Worm (Caenorhabditis elegans) whole organism, L1 larva: Measurements from ENCODE around the gene pak-2.

Source experiments
- C04F5.9 ChIP-seq: sonication (generic microtip); optimal IDR thresholded peaks from 2 replicates; lab custom pipeline; 2016; ENCODE audit warnings: missing genetic modification characterization, missing compliant biosample characterization
- Y116A8C.19 ChIP-seq: sonication (generic microtip); optimal IDR thresholded peaks from 2 replicates; lab custom pipeline; 2016; ENCODE audit warnings: missing compliant biosample characterization, missing genetic modification characterization, borderline replicate concordance
- aha-1 ChIP-seq: fragments of 150-350 bp; optimal IDR thresholded peaks from 2 replicates; lab custom pipeline; 2014; ENCODE audit warnings: missing biosample characterization, missing genetic modification characterization
- alr-1 ChIP-seq: fragments of 200-800 bp; sonication (Bioruptor generic); optimal IDR thresholded peaks from 2 replicates; lab custom pipeline; 2018; ENCODE audit warnings: borderline replicate concordance, mild to moderate bottlenecking, missing genetic modification characterization, missing compliant biosample characterization
- ama-1 ChIP-seq: fragments of 150-350 bp; optimal IDR thresholded peaks from 2 replicates; lab custom pipeline; 2014
- ceh-63 ChIP-seq: fragments of 200-800 bp; sonication (Bioruptor generic); optimal IDR thresholded peaks from 2 replicates; lab custom pipeline; 2018; ENCODE audit warnings: mild to moderate bottlenecking, missing genetic modification characterization, missing compliant biosample characterization
- ceh-82 ChIP-seq, 3 experiments: fragments of 150-350 bp in 1 of 3; sonication (generic microtip) in 2 of 3; optimal IDR thresholded peaks; 2 replicates each; lab custom pipeline; 2014 to 2017; ENCODE audit warnings: missing biosample characterization in 3 of 3, missing genetic modification characterization in 3 of 3
- ces-1 ChIP-seq: fragments of 150-350 bp; optimal IDR thresholded peaks from 2 replicates; lab custom pipeline; 2014; ENCODE audit warnings: missing biosample characterization, missing genetic modification reagents, missing genetic modification characterization
- dpl-1 ChIP-seq, 3 experiments: fragments of 150-350 bp in 2 of 3; sonication (generic microtip) in 1 of 3; optimal IDR thresholded peaks; 2 replicates each; lab custom pipeline; 2014 to 2017; ENCODE audit warnings: missing biosample characterization in 3 of 3, missing genetic modification characterization in 3 of 3, missing genetic modification reagents in 3 of 3
- efl-1 ChIP-seq, 4 experiments: fragments of 150-350 bp; optimal IDR thresholded peaks in 3 of 4; peaks in 1 of 4; 1 replicate in 1 of 4; 2 replicates in 3 of 4; lab custom pipeline; 2014; ENCODE audit warnings: missing biosample characterization in 2 of 4, missing genetic modification characterization in 2 of 4, missing genetic modification reagents in 2 of 4
- efl-3 ChIP-seq: fragments of 200-800 bp; sonication (Bioruptor generic); optimal IDR thresholded peaks from 2 replicates; lab custom pipeline; 2018; ENCODE audit warnings: mild to moderate bottlenecking, missing genetic modification characterization, missing compliant biosample characterization
- egl-13 ChIP-seq: sonication (generic microtip); optimal IDR thresholded peaks from 2 replicates; lab custom pipeline; 2016; ENCODE audit warnings: missing genotype, missing genetic modification reagents, missing genetic modification characterization, missing compliant biosample characterization
- elt-2 ChIP-seq: sonication (generic microtip); optimal IDR thresholded peaks from 2 replicates; lab custom pipeline; 2016; ENCODE audit warnings: missing genetic modification characterization, mild to moderate bottlenecking, inconsistent platforms, missing compliant biosample characterization, missing genetic modification reagents
- elt-3 ChIP-seq, 6 experiments: fragments of 150-350 bp in 1 of 6; sonication (generic microtip); optimal IDR thresholded peaks; 2 replicates each; lab custom pipeline; 2017 to 2018; ENCODE audit warnings: missing biosample characterization in 6 of 6, missing genetic modification characterization in 6 of 6, inconsistent platforms in 1 of 6
- fkh-10 ChIP-seq: sonication (generic microtip); optimal IDR thresholded peaks from 2 replicates; lab custom pipeline; 2017; ENCODE audit warnings: missing biosample characterization, missing genetic modification reagents, missing genetic modification characterization
- fkh-4 ChIP-seq: sonication (generic microtip); optimal IDR thresholded peaks from 2 replicates; lab custom pipeline; 2016; ENCODE audit warnings: missing compliant biosample characterization, missing genetic modification characterization, borderline replicate concordance
- fos-1 ChIP-seq: fragments of 150-350 bp; optimal IDR thresholded peaks from 2 replicates; lab custom pipeline; 2014; ENCODE audit warnings: missing biosample characterization, missing genetic modification characterization
- hlh-17 ChIP-seq: fragments of 200-800 bp; sonication (Bioruptor generic); optimal IDR thresholded peaks from 2 replicates; lab custom pipeline; 2018; ENCODE audit warnings: missing genetic modification characterization, mild to moderate bottlenecking, missing compliant biosample characterization, moderate library complexity, borderline replicate concordance
- irx-1 ChIP-seq: sonication (generic microtip); optimal IDR thresholded peaks from 2 replicates; lab custom pipeline; 2016; ENCODE audit warnings: missing genetic modification characterization, missing compliant biosample characterization
- jun-1 ChIP-seq: fragments of 150-350 bp; optimal IDR thresholded peaks from 2 replicates; lab custom pipeline; 2014; ENCODE audit warnings: missing biosample characterization, missing genetic modification reagents, missing genetic modification characterization
- lin-14 ChIP-seq: fragments of 200-800 bp; sonication (Bioruptor generic); optimal IDR thresholded peaks from 2 replicates; lab custom pipeline; 2018; ENCODE audit warnings: mild to moderate bottlenecking, missing genetic modification characterization, moderate library complexity, missing compliant biosample characterization
- lin-15B ChIP-seq: fragments of 150-350 bp; sonication (generic microtip); optimal IDR thresholded peaks from 3 replicates; lab custom pipeline; 2014; ENCODE audit warnings: missing biosample characterization, missing genetic modification characterization
- lin-35 ChIP-seq, 2 experiments: fragments of 150-350 bp; optimal IDR thresholded peaks; 2 replicates each; lab custom pipeline; 2014; ENCODE audit warnings: missing biosample characterization in 2 of 2, missing genetic modification characterization in 2 of 2, missing genetic modification reagents in 2 of 2
- lin-39 ChIP-seq: fragments of 150-350 bp; optimal IDR thresholded peaks from 2 replicates; lab custom pipeline; 2014; ENCODE audit warnings: missing biosample characterization, missing genetic modification reagents, missing genetic modification characterization
- mab-9 ChIP-seq: fragments of 200-800 bp; sonication (Bioruptor generic); IDR thresholded peaks from 2 replicates; pipeline ENCODE4 v1.3.6; 2022; ENCODE audit warnings: missing genetic modification reagents, missing genetic modification characterization, missing compliant biosample characterization
- mdl-1 ChIP-seq, 2 experiments: fragments of 150-350 bp; optimal IDR thresholded peaks; 2 replicates each; lab custom pipeline; 2014 to 2017; ENCODE audit warnings: missing biosample characterization in 2 of 2, missing genetic modification characterization in 2 of 2, inconsistent platforms in 1 of 2
- mef-2 ChIP-seq: fragments of 150-350 bp; optimal IDR thresholded peaks from 2 replicates; lab custom pipeline; 2014; ENCODE audit warnings: missing biosample characterization, missing genetic modification characterization
- mep-1 ChIP-seq: fragments of 150-350 bp; optimal IDR thresholded peaks from 2 replicates; lab custom pipeline; 2014; ENCODE audit warnings: missing biosample characterization, missing genetic modification characterization
- nhr-12 ChIP-seq: sonication (generic microtip); optimal IDR thresholded peaks from 2 replicates; lab custom pipeline; 2017; ENCODE audit warnings: missing biosample characterization, missing genetic modification characterization
- nhr-20 ChIP-seq: sonication (generic microtip); optimal IDR thresholded peaks from 2 replicates; lab custom pipeline; 2016; ENCODE audit warnings: mild to moderate bottlenecking, missing genetic modification characterization, missing compliant biosample characterization
- nhr-28 ChIP-seq: fragments of 150-350 bp; optimal IDR thresholded peaks from 2 replicates; lab custom pipeline; 2014; ENCODE audit warnings: missing biosample characterization, missing genetic modification characterization
- nhr-71 ChIP-seq: sonication (generic microtip); optimal IDR thresholded peaks from 2 replicates; lab custom pipeline; 2016; ENCODE audit warnings: mild to moderate bottlenecking, missing genetic modification characterization, moderate library complexity, missing compliant biosample characterization
- nhr-84 ChIP-seq: sonication (generic microtip); optimal IDR thresholded peaks from 2 replicates; lab custom pipeline; 2017; ENCODE audit warnings: missing biosample characterization, missing genetic modification characterization
- nhr-85 ChIP-seq: sonication (generic microtip); peaks from one replicate; lab custom pipeline; 2016; ENCODE audit warnings: missing genetic modification characterization, inconsistent platforms, missing compliant biosample characterization
- pag-3 ChIP-seq: sonication (generic microtip); optimal IDR thresholded peaks from 2 replicates; lab custom pipeline; 2017; ENCODE audit warnings: missing genetic modification characterization, mild to moderate bottlenecking, missing compliant biosample characterization, antibody characterized with exemption, borderline replicate concordance; ENCODE audit not compliant: insufficient read depth
- pax-3 ChIP-seq: fragments of 200-800 bp; sonication (Bioruptor generic); optimal IDR thresholded peaks from 2 replicates; lab custom pipeline; 2018; ENCODE audit warnings: mild to moderate bottlenecking, missing genetic modification characterization, moderate library complexity, missing compliant biosample characterization
- rnt-1 ChIP-seq: sonication (generic microtip); optimal IDR thresholded peaks from 2 replicates; lab custom pipeline; 2016; ENCODE audit warnings: mild to moderate bottlenecking, missing genetic modification characterization, moderate library complexity, missing compliant biosample characterization
- skn-1 ChIP-seq: fragments of 150-350 bp; optimal IDR thresholded peaks from 2 replicates; lab custom pipeline; 2014; ENCODE audit warnings: missing biosample characterization, missing genetic modification characterization
- snu-23 ChIP-seq: sonication (generic microtip); optimal IDR thresholded peaks from 2 replicates; lab custom pipeline; 2016; ENCODE audit warnings: missing genetic modification characterization, missing compliant biosample characterization
- sox-4 ChIP-seq: sonication (generic microtip); optimal IDR thresholded peaks from 2 replicates; lab custom pipeline; 2016; ENCODE audit warnings: missing genetic modification characterization, missing compliant biosample characterization
- sup-37 ChIP-seq: fragments of 200-800 bp; sonication (Bioruptor generic); optimal IDR thresholded peaks from 2 replicates; lab custom pipeline; 2018; ENCODE audit warnings: mild to moderate bottlenecking, missing genetic modification characterization, missing compliant biosample characterization
- swsn-7 ChIP-seq: sonication (generic microtip); optimal IDR thresholded peaks from 2 replicates; lab custom pipeline; 2016; ENCODE audit warnings: missing genetic modification characterization, missing compliant biosample characterization
- tlp-1 ChIP-seq: fragments of 150-350 bp; optimal IDR thresholded peaks from 2 replicates; lab custom pipeline; 2014; ENCODE audit warnings: missing biosample characterization, missing genetic modification characterization
- unc-130 ChIP-seq: fragments of 150-350 bp; optimal IDR thresholded peaks from 2 replicates; lab custom pipeline; 2017; ENCODE audit warnings: missing biosample characterization, missing genetic modification characterization, inconsistent platforms
- unc-62 ChIP-seq: fragments of 150-350 bp; optimal IDR thresholded peaks from 2 replicates; lab custom pipeline; 2014; ENCODE audit warnings: missing biosample characterization, missing genetic modification reagents, missing genetic modification characterization
- unc-86 ChIP-seq: sonication (generic microtip); optimal IDR thresholded peaks from 2 replicates; lab custom pipeline; 2016; ENCODE audit warnings: missing genetic modification characterization, missing compliant biosample characterization
- vab-15 ChIP-seq: sonication (generic microtip); optimal IDR thresholded peaks from 2 replicates; lab custom pipeline; 2017; ENCODE audit warnings: missing genotype, mild to moderate bottlenecking, missing genetic modification characterization, missing compliant biosample characterization
- xbp-1 ChIP-seq: sonication (generic microtip); optimal IDR thresholded peaks from 2 replicates; lab custom pipeline; 2016; ENCODE audit warnings: missing genetic modification characterization, missing compliant biosample characterization
- zip-4 ChIP-seq: fragments of 200-800 bp; sonication (Bioruptor generic); optimal IDR thresholded peaks from 2 replicates; lab custom pipeline; 2018; ENCODE audit warnings: mild to moderate bottlenecking, missing genetic modification characterization, moderate library complexity, missing compliant biosample characterization
- ztf-11 ChIP-seq, 2 experiments: sonication (generic microtip); optimal IDR thresholded peaks; 2 replicates each; lab custom pipeline; 2016 to 2017; ENCODE audit warnings: missing genetic modification characterization in 2 of 2, missing biosample characterization in 1 of 2, missing compliant biosample characterization in 1 of 2
- ztf-4 ChIP-seq: fragments of 150-350 bp; optimal IDR thresholded peaks from 2 replicates; lab custom pipeline; 2014; ENCODE audit warnings: missing biosample characterization, missing genetic modification characterization

The pak-2 gene

DNA sequence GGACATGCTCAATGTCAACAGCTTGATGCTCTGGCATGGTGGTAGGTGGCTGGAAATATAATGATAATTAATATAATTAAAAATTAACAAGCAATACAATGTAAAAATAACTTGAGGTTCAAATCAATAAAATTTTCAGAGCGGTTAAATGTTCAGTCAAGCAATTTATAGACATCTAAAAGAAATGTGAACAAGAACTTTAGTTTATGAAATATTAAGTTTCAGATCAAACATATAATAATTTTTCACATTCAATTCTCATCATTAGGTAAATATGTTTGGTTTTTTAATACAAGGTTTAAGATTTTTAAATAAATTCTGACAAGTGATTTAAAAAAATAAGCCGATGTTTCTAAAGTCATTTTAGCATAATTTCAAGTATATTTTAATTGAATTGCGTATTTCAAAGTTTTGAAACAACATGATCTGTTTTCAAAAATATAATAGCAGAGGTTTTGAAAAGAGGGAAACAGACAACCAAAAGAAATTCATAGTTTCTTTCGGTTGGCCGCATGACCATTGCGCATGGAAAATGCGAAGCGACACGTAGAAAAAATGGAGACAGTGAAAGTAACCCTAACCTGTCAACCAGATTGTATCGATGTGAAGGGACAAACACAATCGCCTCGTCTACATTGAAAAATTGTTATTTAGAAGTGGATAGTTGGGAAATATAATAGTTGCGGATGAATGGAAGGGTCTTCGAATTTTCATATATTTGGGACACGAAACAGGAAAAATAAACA lies 21.2 kb upstream of the pak-2 start, which contains the start of gene T04C12.11 (continued):
- TF ChIP-seq Y116A8C.19 (tag; lab: Kevin White, UChicago) (no peak), mef-2 (tag; lab: Kevin White, UChicago) (no peak), ztf-11 (tag; optimal IDR thresholded peaks at IDR 0.05; lab: Kevin White, UChicago) (no peak), skn-1 (tag; lab: Kevin White, UChicago) (peak; percentile 10), mep-1 (tag; lab: Kevin White, UChicago) (peak; percentile 77), mab-9 (no peak), unc-130 (tag; lab: Kevin White, UChicago) (no peak), lin-35 (GFP tag; optimal IDR thresholded peaks at IDR 0.05; lab: Kevin White, UChicago) (peak in 1 of 2 experiments; percentile 19), unc-62 (GFP tag; lab: Kevin White, UChicago) (no peak), aha-1 (tag; lab: Kevin White, UChicago) (no peak), fos-1 (tag; lab: Kevin White, UChicago) (no peak), lin-39 (no peak), efl-3 (GFP tag; lab: Kevin White, UChicago) (no peak), nhr-28 (tag; lab: Kevin White, UChicago) (no peak), tlp-1 (tag; lab: Kevin White, UChicago) (no peak), nhr-71 (tag; lab: Kevin White, UChicago) (peak; percentile 32), fkh-4 (no peak), nhr-12 (tag; lab: Kevin White, UChicago) (no peak), ceh-82 (tag; optimal IDR thresholded peaks at IDR 0.05; lab: Kevin White, UChicago) (no peak), egl-13 (tag; lab: Kevin White, UChicago) (no peak), nhr-85 (tag; lab: Kevin White, UChicago) (peak; percentile 85), lin-15B (tag; lab: Kevin White, UChicago) (no peak), ztf-4 (tag; lab: Kevin White, UChicago) (no peak), alr-1 (tag; lab: Kevin White, UChicago) (no peak), pax-3 (tag; lab: Kevin White, UChicago) (no peak), ces-1 (GFP tag; lab: Kevin White, UChicago) (no peak), vab-15 (tag; lab: Kevin White, UChicago) (no peak), pag-3 (tag; lab: Kevin White, UChicago) (no peak), elt-2 (tag; lab: Kevin White, UChicago) (no peak), mdl-1 (tag; optimal IDR thresholded peaks at IDR 0.05; lab: Kevin White, UChicago) (peak in 1 of 2 experiments; percentile 43), C04F5.9 (tag; lab: Kevin White, UChicago) (no peak), swsn-7 (tag; lab: Kevin White, UChicago) (no peak), ceh-63 (GFP tag; lab: Kevin White, UChicago) (no peak), fkh-10 (GFP tag; lab: Kevin White, UChicago) (no peak), hlh-17 (GFP tag; lab: Kevin White, UChicago) (no peak), dpl-1 (GFP tag; optimal IDR thresholded peaks at IDR 0.05; lab: Kevin White, UChicago) (no peak), sox-4 (tag; lab: Kevin White, UChicago) (no peak), xbp-1 (tag; lab: Kevin White, UChicago) (no peak), nhr-20 (peak; percentile 66), rnt-1 (tag; lab: Kevin White, UChicago) (no peak), elt-3 (tag; optimal IDR thresholded peaks at IDR 0.05; lab: Kevin White, UChicago) (peak in 1 of 6 experiments; percentile 32), unc-86 (tag; lab: Kevin White, UChicago) (no peak), zip-4 (no peak), nhr-84 (no peak), efl-1 (optimal IDR thresholded peaks at IDR 0.05; lab: Kevin White, UChicago) (no peak), efl-1 (GFP tag; optimal IDR thresholded peaks at IDR 0.05 in 1 of 2; lab: Kevin White, UChicago) (peak in 1 of 2 experiments; percentile 64), lin-14 (GFP tag; lab: Kevin White, UChicago) (peak; percentile 72), ama-1 (lab: Kevin White, UChicago) (no peak), irx-1 (tag; lab: Kevin White, UChicago) (no peak), jun-1 (tag; lab: Kevin White, UChicago) (no peak), sup-37 (no peak), snu-23 (peak; percentile 65)
